Fruit fly (Drosophila melanogaster): ENCODE measurements around the gene GMF.
A peak's percentile ranks its signal among the peaks of the same experiment; 100 is the strongest.

Gene GMF

DNA sequence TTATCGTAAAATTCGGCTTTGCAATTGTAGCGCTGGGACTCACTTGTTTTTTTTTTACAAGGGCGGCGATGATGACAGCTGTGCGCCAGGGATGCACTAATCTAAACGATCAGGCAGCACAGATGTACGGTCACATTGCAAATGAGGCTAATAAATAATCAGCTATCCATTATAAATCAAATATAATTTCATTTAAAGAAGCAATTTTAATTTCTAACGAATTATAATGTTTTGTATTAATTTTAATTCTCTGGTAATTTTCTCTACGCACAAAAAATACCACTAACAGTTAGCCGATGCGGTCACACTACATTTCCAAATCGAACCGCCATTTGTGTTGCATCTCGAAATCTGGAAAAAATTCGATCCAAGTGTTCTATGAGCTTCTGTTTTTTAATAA is 7.9 kb upstream of the GMF start, which contains the start of the genes cni and fzy (continued):
- no peak for TF ChIP-seq grn (GFP tag; optimal IDR thresholded peaks at IDR 0.05)
- TF ChIP-seq Max (GFP tag; optimal IDR thresholded peaks at IDR 0.05), result peak; percentile 66
- no peak for TF ChIP-seq Mes4 (GFP tag; optimal IDR thresholded peaks at IDR 0.05)
- TF ChIP-seq crp (GFP tag; optimal IDR thresholded peaks at IDR 0.05), result peak; percentile 89 to 97
- peak; percentile 64 for TF ChIP-seq CG15514 (GFP tag; optimal IDR thresholded peaks at IDR 0.05)
- no peak for TF ChIP-seq CG4328 (GFP tag; optimal IDR thresholded peaks at IDR 0.05)
- TF ChIP-seq CG7271 (tag; optimal IDR thresholded peaks at IDR 0.05), result no peak
- no peak for TF ChIP-seq seq (GFP tag; IDR thresholded peaks at IDR 0.05)
- TF ChIP-seq CG4707 (GFP tag; optimal IDR thresholded peaks at IDR 0.05), result no peak
- no peak for TF ChIP-seq CG3995 (GFP tag; optimal IDR thresholded peaks at IDR 0.05)
- no peak for TF ChIP-seq CG6683 (GFP tag; optimal IDR thresholded peaks at IDR 0.05)
- TF ChIP-seq CG5180 (GFP tag; optimal IDR thresholded peaks at IDR 0.05), result no peak
- peak; percentile 59 for TF ChIP-seq Lhr (GFP tag; optimal IDR thresholded peaks at IDR 0.05)
- no peak for TF ChIP-seq Lim3 (GFP tag; IDR thresholded peaks at IDR 0.05)
- no peak for TF ChIP-seq CG6175 (GFP tag; IDR thresholded peaks at IDR 0.05)
- peak; percentile 49; the same call in 1 of the 2 replicates for TF ChIP-seq CG13287 (GFP tag; IDR thresholded peaks at IDR 0.05; ENCODE audit: partially characterized antibody)
- TF ChIP-seq gro (GFP tag; optimal IDR thresholded peaks at IDR 0.05), result no peak
- no peak for TF ChIP-seq oc (tag; optimal IDR thresholded peaks at IDR 0.05)
- TF ChIP-seq ind (GFP tag; optimal IDR thresholded peaks at IDR 0.05), result peak; percentile 34
- no peak for TF ChIP-seq CG30431 (GFP tag; optimal IDR thresholded peaks at IDR 0.05)
- TF ChIP-seq sens (GFP tag), result peak; percentile 82
- no peak for TF ChIP-seq slou (GFP tag; optimal IDR thresholded peaks at IDR 0.05)
- TF ChIP-seq Usf (GFP tag; optimal IDR thresholded peaks at IDR 0.05), result no peak
- TF ChIP-seq CG9727 (GFP tag; optimal IDR thresholded peaks at IDR 0.05), result peak; percentile 44
- peak; percentile 69 for TF ChIP-seq stwl (tag; optimal IDR thresholded peaks at IDR 0.05)
- no peak for TF ChIP-seq CG3726 (GFP tag; IDR thresholded peaks at IDR 0.05)
- TF ChIP-seq pita (GFP tag; optimal IDR thresholded peaks at IDR 0.05), result no peak
- no peak for TF ChIP-seq CG13123 (GFP tag; optimal IDR thresholded peaks at IDR 0.05)
- TF ChIP-seq CG11560 (tag; IDR thresholded peaks at IDR 0.05), result no peak
- no peak for TF ChIP-seq slbo (GFP tag; IDR thresholded peaks at IDR 0.05)
- TF ChIP-seq CG12236 (GFP tag; optimal IDR thresholded peaks at IDR 0.05), result no peak
- no peak for TF ChIP-seq CG12299 (tag; optimal IDR thresholded peaks at IDR 0.05)
- TF ChIP-seq cad (GFP tag; optimal IDR thresholded peaks at IDR 0.05), result no peak
- no peak for TF ChIP-seq CG1529 (GFP tag; optimal IDR thresholded peaks at IDR 0.05)
- no peak for TF ChIP-seq CG11695 (GFP tag; IDR thresholded peaks at IDR 0.05)
- TF ChIP-seq Sox102F (GFP tag; optimal IDR thresholded peaks at IDR 0.05), result no peak
- TF ChIP-seq croc (GFP tag; conservative IDR thresholded peaks at IDR 0.05), result no peak
- no peak for TF ChIP-seq CG7357 (GFP tag; IDR thresholded peaks at IDR 0.05)
- no peak for TF ChIP-seq bigmax (GFP tag; optimal IDR thresholded peaks at IDR 0.05)
- no peak for TF ChIP-seq her (GFP tag; optimal IDR thresholded peaks at IDR 0.05)
- no peak for TF ChIP-seq Oaz (GFP tag; IDR thresholded peaks at IDR 0.05)
- TF ChIP-seq CG9817 (tag; optimal IDR thresholded peaks at IDR 0.05), result no peak
- peak; percentile 93 for TF ChIP-seq MBD-R2 (GFP tag; IDR thresholded peaks at IDR 0.05)
- TF ChIP-seq CG14667 (GFP tag; IDR thresholded peaks at IDR 0.05), result no peak
- TF ChIP-seq insv (GFP tag; optimal IDR thresholded peaks at IDR 0.05), result peak in 1 of 2 experiments; percentile 28
- no peak for TF ChIP-seq ap (GFP tag; IDR thresholded peaks at IDR 0.05)
- no peak for TF ChIP-seq B-H1 (GFP tag; IDR thresholded peaks at IDR 0.05)
- peak; percentile 16 for TF ChIP-seq CG34376 (GFP tag; optimal IDR thresholded peaks at IDR 0.05)
- no peak for TF ChIP-seq CG5953 (GFP tag; IDR thresholded peaks at IDR 0.05)
- TF ChIP-seq gsb (GFP tag; IDR thresholded peaks at IDR 0.05), result no peak
- TF ChIP-seq CG1603 (tag; optimal IDR thresholded peaks at IDR 0.05), result peak; percentile 77
- peak; percentile 14 for TF ChIP-seq zfh2 (GFP tag; optimal IDR thresholded peaks at IDR 0.05)
- no peak for TF ChIP-seq repo (GFP tag; optimal IDR thresholded peaks at IDR 0.05)

Data from whole organism, embryonic.